Fruit fly (Drosophila melanogaster): ENCODE results near the gene wat.

Gene wat

DNA sequence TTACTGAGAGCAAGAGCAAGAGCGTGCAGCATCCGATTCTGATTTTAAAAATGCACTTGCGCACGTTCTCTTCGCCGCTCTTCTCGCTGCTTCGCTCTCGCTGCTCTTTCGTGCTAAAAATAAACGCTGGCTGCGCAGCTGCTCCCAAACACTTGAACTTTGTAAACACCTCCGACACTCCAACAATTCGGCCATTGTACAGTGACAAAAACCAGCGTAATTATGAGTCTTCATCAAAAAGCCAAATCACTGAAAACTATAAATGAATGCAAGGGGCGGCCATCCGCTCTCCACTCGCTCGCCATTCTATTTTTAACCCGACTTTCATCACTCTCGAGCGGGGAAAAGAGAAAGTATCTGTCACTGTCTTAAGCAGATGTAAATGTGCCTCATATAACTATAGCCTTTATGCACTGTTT is 44.5 kb upstream of the wat start (continued):
- TF ChIP-seq Hr51 (GFP tag; optimal IDR thresholded peaks at IDR 0.05) (peak in 1 of 2 experiments; percentile 24), sens (GFP tag) (peak; percentile 86), twi (tag; optimal IDR thresholded peaks at IDR 0.05) (peak; percentile 4), CG7745 (tag; optimal IDR thresholded peaks at IDR 0.05) (peak; percentile 19), kah (GFP tag; optimal IDR thresholded peaks at IDR 0.05) (no peak)

DNA sequence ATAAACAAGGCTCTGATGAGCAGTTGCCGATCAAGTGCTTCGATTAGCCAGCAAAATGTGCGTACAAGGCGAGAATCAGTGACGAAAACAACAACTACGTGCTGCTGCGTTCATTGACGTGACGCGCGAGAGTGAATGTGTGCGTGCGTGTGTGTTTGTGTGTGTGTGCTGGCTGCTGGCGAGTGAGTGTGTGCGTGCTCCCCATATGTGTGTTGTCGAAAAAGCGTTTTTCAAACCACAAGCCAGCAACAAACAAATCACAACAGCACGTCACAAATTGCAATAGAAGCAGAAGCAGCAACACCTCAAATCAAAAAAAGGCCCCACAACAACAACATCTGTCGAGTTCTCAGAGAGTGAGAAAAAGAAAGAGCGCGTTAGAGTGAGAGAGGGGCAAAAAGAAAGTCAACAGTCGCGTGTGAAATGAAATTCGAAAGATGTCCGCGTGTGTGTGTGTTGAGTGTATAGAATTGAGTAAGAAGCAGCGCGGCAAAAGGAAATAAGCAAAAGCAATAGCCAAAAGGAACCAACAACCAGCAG is 43.8 kb upstream of the wat start:
- TF ChIP-seq CG17385 (GFP tag; optimal IDR thresholded peaks at IDR 0.05): peak; percentile 19
- TF ChIP-seq gro (GFP tag; optimal IDR thresholded peaks at IDR 0.05): peak; percentile 29
- no peak for TF ChIP-seq CG15479 (GFP tag; optimal IDR thresholded peaks at IDR 0.05)
- TF ChIP-seq Doc3 (GFP tag; IDR thresholded peaks at IDR 0.05; ENCODE audit: partially characterized antibody): no peak
- peak; percentile 45 for TF ChIP-seq bigmax (GFP tag; optimal IDR thresholded peaks at IDR 0.05)
- no peak for TF ChIP-seq CG2202 (tag; optimal IDR thresholded peaks at IDR 0.05)
- no peak for TF ChIP-seq Mad (GFP tag; optimal IDR thresholded peaks at IDR 0.05)
- peak; percentile 17 for TF ChIP-seq CG1832 (GFP tag; optimal IDR thresholded peaks at IDR 0.05)
- peak; percentile 4 for TF ChIP-seq Blimp-1 (GFP tag; optimal IDR thresholded peaks at IDR 0.05)
- TF ChIP-seq Usf (GFP tag; optimal IDR thresholded peaks at IDR 0.05): no peak
- peak; percentile 97 for TF ChIP-seq D (optimal IDR thresholded peaks at IDR 0.05)
- TF ChIP-seq D (GFP tag; optimal IDR thresholded peaks at IDR 0.05): no peak
- no peak for TF ChIP-seq nom (GFP tag; optimal IDR thresholded peaks at IDR 0.05)
- peak; percentile 10 for TF ChIP-seq sqz (GFP tag; optimal IDR thresholded peaks at IDR 0.05)
- no peak for TF ChIP-seq crp (GFP tag; optimal IDR thresholded peaks at IDR 0.05)
- no peak for TF ChIP-seq h (optimal IDR thresholded peaks at IDR 0.05)
- TF ChIP-seq tll (GFP tag; optimal IDR thresholded peaks at IDR 0.05): peak in 1 of 2 experiments; percentile 32
- TF ChIP-seq CG2678 (tag; optimal IDR thresholded peaks at IDR 0.05): no peak
- TF ChIP-seq pfk (GFP tag; optimal IDR thresholded peaks at IDR 0.05): no peak
- TF ChIP-seq Jarid2 (GFP tag; optimal IDR thresholded peaks at IDR 0.05): peak; percentile 75
- TF ChIP-seq CTCF (GFP tag; optimal IDR thresholded peaks at IDR 0.05): no peak
- TF ChIP-seq Adf1 (GFP tag; IDR thresholded peaks at IDR 0.05): no peak
- TF ChIP-seq CG8478 (optimal IDR thresholded peaks at IDR 0.05): peak; percentile 91
- TF ChIP-seq Med (GFP tag): peak; percentile 33
- TF ChIP-seq CG5180 (GFP tag; optimal IDR thresholded peaks at IDR 0.05): no peak
- TF ChIP-seq CG34422 (GFP tag; IDR thresholded peaks at IDR 0.05): no peak
- peak; percentile 97 for TF ChIP-seq cg (GFP tag; optimal IDR thresholded peaks at IDR 0.05)
- no peak for TF ChIP-seq CG7357 (GFP tag; IDR thresholded peaks at IDR 0.05)
- TF ChIP-seq her (GFP tag; optimal IDR thresholded peaks at IDR 0.05): no peak
- peak in 1 of 2 experiments; percentile 62 for TF ChIP-seq Trl (optimal IDR thresholded peaks at IDR 0.05)
- no peak for TF ChIP-seq Trl (GFP tag; optimal IDR thresholded peaks at IDR 0.05)

DNA sequence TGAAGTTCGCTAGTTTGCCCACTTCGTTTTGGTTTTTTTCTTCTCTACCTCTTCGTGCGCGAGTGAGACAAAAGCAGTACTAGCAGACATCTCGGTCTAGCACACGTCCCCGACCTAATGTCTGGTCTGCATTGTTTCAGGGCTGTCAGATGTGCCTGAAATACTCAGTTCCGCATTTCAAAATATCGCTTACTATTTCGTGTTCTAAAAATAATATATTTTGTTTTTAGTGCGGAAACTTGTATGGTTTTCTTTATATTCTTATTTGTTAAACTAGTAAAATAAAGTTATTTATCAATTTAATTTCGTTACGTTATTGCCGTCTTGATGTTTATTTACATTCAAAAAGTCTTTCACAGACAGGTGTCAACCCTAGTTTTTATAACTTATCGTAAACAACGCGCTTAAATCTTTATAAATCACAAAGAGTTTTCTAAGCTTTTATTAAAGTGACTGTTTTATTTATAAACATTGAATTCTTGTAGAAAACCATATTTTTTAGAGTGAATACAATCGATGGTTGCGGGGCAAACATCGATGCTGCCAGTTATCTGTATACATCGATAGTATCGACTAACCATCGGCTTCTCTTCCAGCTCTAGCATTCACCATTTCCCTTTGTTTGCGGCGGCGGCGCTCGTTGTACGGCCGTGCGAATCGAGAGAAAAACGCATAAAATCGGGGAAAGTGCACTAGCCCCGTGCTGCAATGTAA is 43.2 kb upstream of the wat start:
- TF ChIP-seq HLHmδ (GFP tag; optimal IDR thresholded peaks at IDR 0.05): peak; percentile 31
- TF ChIP-seq CG1529 (GFP tag; optimal IDR thresholded peaks at IDR 0.05): peak; percentile 45
- TF ChIP-seq CG1603 (tag; optimal IDR thresholded peaks at IDR 0.05): peak; percentile 64
- TF ChIP-seq NC2β (GFP tag; optimal IDR thresholded peaks at IDR 0.05): peak; percentile 4
- TF ChIP-seq gcm2 (GFP tag; optimal IDR thresholded peaks at IDR 0.05): no peak
- TF ChIP-seq al (GFP tag; IDR thresholded peaks at IDR 0.05): no peak
- TF ChIP-seq dmrt99B (tag; optimal IDR thresholded peaks at IDR 0.05): peak; percentile 74
- peak; percentile 74 for TF ChIP-seq CG2120 (GFP tag; optimal IDR thresholded peaks at IDR 0.05)
- peak; percentile 64 for TF ChIP-seq dmrt11E (tag; optimal IDR thresholded peaks at IDR 0.05)
- TF ChIP-seq Lim3 (GFP tag; IDR thresholded peaks at IDR 0.05): no peak
- peak; percentile 74 for TF ChIP-seq CG17385 (GFP tag; optimal IDR thresholded peaks at IDR 0.05)
- TF ChIP-seq Mad (GFP tag; optimal IDR thresholded peaks at IDR 0.05): peak; percentile 15
- TF ChIP-seq CG15479 (GFP tag; optimal IDR thresholded peaks at IDR 0.05): no peak
- TF ChIP-seq CG11085 (GFP tag; IDR thresholded peaks at IDR 0.05): no peak
- peak; percentile 49 for TF ChIP-seq CG11398 (GFP tag; optimal IDR thresholded peaks at IDR 0.05)
- TF ChIP-seq CG7372 (GFP tag; IDR thresholded peaks at IDR 0.05): no peak

Measured in whole organism, embryonic.